Fruit fly (Drosophila melanogaster) whole organism, pupa: ENCODE results near the gene AP-2sigma.

Experiments
- CG10348 ChIP-seq: fragments of 200-800 bp; sonication (Bioruptor generic); IDR thresholded peaks from 2 replicates; pipeline ENCODE4 v1.3.6; 2022; ENCODE audit warnings: missing biosample characterization, missing genetic modification characterization
- CG12605 ChIP-seq: fragments of 200-800 bp; sonication (Bioruptor generic); IDR thresholded peaks from 2 replicates; pipeline ENCODE4 v1.3.6; 2022; ENCODE audit warnings: missing biosample characterization, missing genetic modification characterization
- CG13204 ChIP-seq: fragments of 200-800 bp; sonication (Bioruptor generic); optimal IDR thresholded peaks from 2 replicates; lab custom pipeline; 2018; ENCODE audit warnings: missing biosample characterization, mild to moderate bottlenecking, missing genetic modification characterization, moderate library complexity
- CG14655 ChIP-seq: fragments of 200-800 bp; sonication (Bioruptor generic); optimal IDR thresholded peaks from 3 replicates; lab custom pipeline; 2017; ENCODE audit warnings: mild to moderate bottlenecking, missing biosample characterization, missing genetic modification reagents, missing genetic modification characterization
- CG15710 ChIP-seq: fragments of 200-800 bp; sonication (Bioruptor generic); optimal IDR thresholded peaks from 2 replicates; lab custom pipeline; 2018; ENCODE audit warnings: missing biosample characterization, mild to moderate bottlenecking, missing genetic modification characterization, moderate library complexity
- CG17806 ChIP-seq: fragments of 200-800 bp; sonication (Bioruptor generic); optimal IDR thresholded peaks from 2 replicates; lab custom pipeline; 2018; ENCODE audit warnings: missing biosample characterization, mild to moderate bottlenecking, missing genetic modification characterization, moderate library complexity
- CG32121 ChIP-seq: fragments of 200-800 bp; sonication (Bioruptor generic); IDR thresholded peaks from 2 replicates; pipeline ENCODE4 v1.3.6; 2022; ENCODE audit warnings: missing biosample characterization, missing genetic modification characterization
- CG34367 ChIP-seq: fragments of 200-800 bp; sonication (Bioruptor generic); optimal IDR thresholded peaks from 2 replicates; lab custom pipeline; 2018; ENCODE audit warnings: missing biosample characterization, mild to moderate bottlenecking, missing genetic modification characterization
- CG4496 ChIP-seq: fragments of 200-800 bp; sonication (Bioruptor generic); IDR thresholded peaks from 3 replicates; pipeline ENCODE4 v1.3.6; 2022; ENCODE audit warnings: missing biosample characterization, missing genetic modification characterization
- CG8159 ChIP-seq: fragments of 200-800 bp; sonication (Bioruptor generic); optimal IDR thresholded peaks from 3 replicates; lab custom pipeline; 2018; ENCODE audit warnings: missing biosample characterization, mild to moderate bottlenecking, missing genetic modification characterization, moderate library complexity
- CG8301 ChIP-seq: fragments of 200-800 bp; sonication (Bioruptor generic); optimal IDR thresholded peaks from 2 replicates; lab custom pipeline; 2018; ENCODE audit warnings: missing biosample characterization, mild to moderate bottlenecking, missing genetic modification characterization
- CG9948 ChIP-seq: fragments of 200-800 bp; sonication (Bioruptor generic); optimal IDR thresholded peaks from 2 replicates; lab custom pipeline; 2018; ENCODE audit warnings: missing biosample characterization, mild to moderate bottlenecking, missing genetic modification characterization, moderate library complexity
- D1 ChIP-seq: fragments of 200-800 bp; sonication (Bioruptor generic); optimal IDR thresholded peaks from 2 replicates; lab custom pipeline; 2018; ENCODE audit warnings: missing biosample characterization, mild to moderate bottlenecking, missing genetic modification characterization, moderate library complexity
- EcR ChIP-seq: fragments of 200-800 bp; sonication (Bioruptor generic); optimal IDR thresholded peaks from 3 replicates; lab custom pipeline; 2019; ENCODE audit warnings: missing biosample characterization, missing genetic modification characterization, mild to moderate bottlenecking, moderate library complexity, missing genetic modification reagents
- Ets98B ChIP-seq: fragments of 200-800 bp; sonication (Bioruptor generic); IDR thresholded peaks from 2 replicates; pipeline ENCODE4 v1.3.6; 2022; ENCODE audit warnings: missing biosample characterization, missing genetic modification characterization
- Pif1A ChIP-seq: fragments of 200-800 bp; sonication (Bioruptor generic); optimal IDR thresholded peaks from 3 replicates; lab custom pipeline; 2016; ENCODE audit warnings: missing biosample characterization, missing genetic modification characterization
- Pif1B ChIP-seq: fragments of 200-800 bp; sonication (Bioruptor generic); optimal IDR thresholded peaks from 3 replicates; lab custom pipeline; 2016; ENCODE audit warnings: missing biosample characterization, missing genetic modification characterization
- Snoo ChIP-seq: fragments of 200-800 bp; sonication (Bioruptor generic); optimal IDR thresholded peaks from 3 replicates; lab custom pipeline; 2017; ENCODE audit warnings: missing biosample characterization, mild to moderate bottlenecking, missing genetic modification characterization, inconsistent platforms
- fd96Ca ChIP-seq: fragments of 200-800 bp; sonication (Bioruptor generic); IDR thresholded peaks from 3 replicates; pipeline ENCODE4 v1.3.6; 2022; ENCODE audit warnings: missing biosample characterization, missing genetic modification characterization
- gl ChIP-seq: fragments of 200-800 bp; sonication (Bioruptor generic); optimal IDR thresholded peaks from 2 replicates; lab custom pipeline; 2018; ENCODE audit warnings: missing biosample characterization, mild to moderate bottlenecking, missing genetic modification characterization
- rn ChIP-seq: fragments of 200-800 bp; sonication (Bioruptor generic); IDR thresholded peaks from 2 replicates; pipeline ENCODE4 v1.3.6; 2022; ENCODE audit warnings: missing biosample characterization, missing genetic modification characterization

Gene AP-2sigma

DNA sequence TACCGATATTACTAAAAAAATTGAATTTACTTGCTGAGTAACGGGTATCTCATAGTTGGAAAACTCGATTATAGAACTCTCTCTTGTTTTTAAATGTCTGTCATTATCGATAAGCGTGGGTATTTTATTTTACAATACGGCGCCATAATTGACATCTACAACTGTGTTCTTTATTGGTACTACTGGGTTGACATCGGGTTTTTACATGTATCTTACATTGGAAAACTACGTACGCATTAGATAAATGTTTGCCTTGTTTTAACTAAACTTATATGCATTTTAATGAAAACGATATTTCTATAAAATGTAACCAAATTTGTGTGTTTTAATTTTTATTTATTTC, 25.8 kb upstream of the AP-2sigma start:
- TF ChIP-seq CG8159 (tag; lab: Kevin White, UChicago) (no peak), CG14655 (GFP tag; lab: Kevin White, UChicago) (no peak), fd96Ca (GFP tag; lab: Robert Waterston, UW) (no peak), CG10348 (GFP tag; lab: Robert Waterston, UW) (no peak), EcR (GFP tag; lab: Kevin White, UChicago) (no peak), CG15710 (no peak), CG34367 (no peak), Ets98B (GFP tag; lab: Robert Waterston, UW) (no peak), Snoo (no peak), CG13204 (GFP tag; lab: Kevin White, UChicago) (no peak), Pif1A (GFP tag; lab: Kevin White, UChicago) (no peak), D1 (no peak), gl (tag; lab: Kevin White, UChicago) (no peak), rn (no peak), CG32121 (GFP tag; lab: Robert Waterston, UW) (no peak)

DNA sequence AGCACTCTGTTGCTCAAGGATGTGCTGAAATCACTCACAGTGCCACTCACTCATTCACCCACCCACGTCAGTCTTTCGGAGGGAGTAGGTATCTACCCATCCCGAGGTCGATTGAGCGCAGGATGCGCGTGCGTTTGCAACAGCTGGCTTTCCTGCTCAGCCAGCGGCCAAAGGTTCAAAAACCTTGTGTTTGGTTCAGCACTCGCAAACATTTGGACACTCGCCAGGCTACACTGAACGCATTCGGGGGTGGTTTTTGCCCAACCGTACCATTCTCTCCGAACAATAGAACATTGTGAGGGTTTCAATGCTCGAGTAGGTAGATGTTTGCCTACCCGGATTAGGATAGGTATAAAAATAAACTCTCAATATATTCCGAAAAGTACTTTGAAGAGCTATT, 25.1 kb upstream of the AP-2sigma start:
- 0 out of 2 replicates have a peak, but pooled peaks have one; percentile 20 for TF ChIP-seq Ets98B (GFP tag; lab: Robert Waterston, UW)
- no peak for TF ChIP-seq D1
- peak; percentile 1 for TF ChIP-seq Pif1A (GFP tag; lab: Kevin White, UChicago)
- TF ChIP-seq EcR (GFP tag; lab: Kevin White, UChicago) = peak; percentile 82
- no peak for TF ChIP-seq CG4496
- no peak for TF ChIP-seq fd96Ca (GFP tag; lab: Robert Waterston, UW)

DNA sequence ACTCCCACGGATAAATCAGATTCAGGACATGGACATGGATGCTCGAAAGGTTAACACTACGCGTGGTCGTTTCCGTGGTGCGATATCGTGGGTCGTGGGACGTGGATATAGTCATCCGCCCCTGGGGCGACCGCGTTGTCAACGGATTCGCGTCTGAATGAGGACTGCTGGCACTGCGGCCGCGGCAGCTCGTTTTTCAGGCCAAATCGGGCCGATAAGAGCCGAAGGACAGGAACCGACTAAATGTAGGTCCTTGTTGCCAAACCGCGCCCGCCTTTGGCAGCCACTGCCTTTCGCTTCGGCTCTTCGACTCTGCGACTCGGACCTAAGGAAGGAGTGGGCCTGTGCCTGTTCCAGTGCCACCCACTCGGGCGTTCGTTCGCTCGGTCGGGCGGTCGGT, 24.0 kb upstream of the AP-2sigma start, which contains the start of gene SIFaR:
SIFaR (minus strand) TSS at position 166 of the 400 bp plus-strand sequence.
- TF ChIP-seq CG13204 (GFP tag; lab: Kevin White, UChicago) = no peak
- TF ChIP-seq CG32121 (GFP tag; lab: Robert Waterston, UW) = no peak
- no peak for TF ChIP-seq CG14655 (GFP tag; lab: Kevin White, UChicago)
- TF ChIP-seq CG4496 = no peak
- no peak for TF ChIP-seq CG9948
- no peak for TF ChIP-seq Pif1A (GFP tag; lab: Kevin White, UChicago)
- no peak for TF ChIP-seq gl (tag; lab: Kevin White, UChicago)
- no peak for TF ChIP-seq CG15710
- no peak for TF ChIP-seq Pif1B (GFP tag; lab: Kevin White, UChicago)
- no peak for TF ChIP-seq D1
- TF ChIP-seq CG17806 (tag; lab: Kevin White, UChicago) = no peak

DNA sequence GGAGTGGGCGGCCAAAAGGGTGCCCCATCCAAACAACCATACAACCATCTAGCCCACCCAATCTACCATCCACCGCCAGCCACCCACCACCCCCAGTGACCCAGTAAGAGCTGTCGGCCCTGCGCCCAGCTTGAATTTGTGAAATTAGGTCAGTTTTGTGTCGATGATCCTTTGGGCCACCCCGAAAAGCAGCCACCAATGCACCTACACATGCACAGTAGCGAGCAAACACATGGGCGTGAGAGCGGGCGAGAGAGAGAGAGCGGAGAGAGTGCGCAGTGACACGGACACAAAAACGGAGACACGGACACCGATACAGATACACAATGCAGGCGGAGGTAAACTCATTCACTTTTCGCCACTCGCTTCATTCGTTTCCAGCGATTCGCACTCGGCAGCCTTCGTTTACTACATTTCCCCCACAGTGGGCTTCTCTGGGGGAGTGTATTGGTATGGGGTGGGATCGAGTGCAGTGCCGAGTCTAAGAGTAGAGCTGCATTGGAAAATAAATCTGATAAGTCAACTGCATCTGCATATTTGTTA, 19.3 kb upstream of the AP-2sigma start:
- TF ChIP-seq CG8301 (tag; lab: Kevin White, UChicago) (no peak), EcR (GFP tag; lab: Kevin White, UChicago) (peak; percentile 85), gl (tag; lab: Kevin White, UChicago) (no peak), CG12605 (GFP tag; lab: Robert Waterston, UW) (no peak), CG9948 (no peak), CG34367 (no peak), CG10348 (GFP tag; lab: Robert Waterston, UW) (no peak), rn (no peak)

DNA sequence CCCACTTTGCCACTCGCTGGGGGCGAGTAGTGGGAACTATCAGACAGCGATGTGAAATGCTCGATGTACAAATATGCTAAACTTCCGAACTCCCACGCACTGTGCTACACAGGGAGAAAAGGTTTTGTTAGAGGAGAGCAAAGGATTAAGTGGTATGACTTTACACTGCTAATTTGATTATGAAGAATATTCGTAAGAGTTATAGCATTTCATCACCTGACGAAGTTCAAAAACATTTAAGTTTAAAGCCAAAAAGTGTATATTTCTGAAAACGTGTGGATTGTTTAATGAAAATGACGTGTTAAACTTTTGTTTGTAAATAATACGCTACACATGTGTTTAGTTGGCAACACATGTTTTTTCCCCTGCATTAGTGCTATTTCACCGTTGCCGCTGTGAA, 18.6 kb upstream of the AP-2sigma start:
- TF ChIP-seq CG17806 (tag; lab: Kevin White, UChicago) (no peak), CG10348 (GFP tag; lab: Robert Waterston, UW) (no peak), Pif1A (GFP tag; lab: Kevin White, UChicago) (no peak), CG9948 (no peak), rn (no peak), Pif1B (GFP tag; lab: Kevin White, UChicago) (no peak), CG14655 (GFP tag; lab: Kevin White, UChicago) (no peak), Snoo (no peak), CG34367 (no peak), CG32121 (GFP tag; lab: Robert Waterston, UW) (no peak), D1 (no peak), CG4496 (no peak)

DNA sequence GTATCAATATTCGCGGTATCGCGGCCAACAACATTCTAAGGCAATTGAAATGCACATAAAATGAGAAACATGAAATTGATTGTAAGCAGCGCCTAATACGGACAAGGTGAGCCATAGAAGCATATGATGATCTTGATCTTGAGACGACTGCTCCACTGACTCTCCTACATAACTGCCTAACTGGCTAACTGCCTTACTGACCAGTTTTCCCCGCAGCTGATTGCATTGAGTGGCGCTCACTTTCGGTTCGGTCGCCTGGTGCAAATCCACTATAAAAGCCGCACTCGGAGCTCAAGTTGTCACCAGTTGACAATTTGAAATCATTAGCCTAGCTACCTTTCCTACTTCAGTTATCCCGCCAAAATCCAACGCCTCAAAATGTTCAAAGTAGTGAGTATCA, 13.0 kb upstream of the AP-2sigma start, which contains the start of gene CG17298:
CG17298 (plus strand) TSS at position 301 of the 400 bp plus-strand sequence.
- TF ChIP-seq CG34367 (no peak), Ets98B (GFP tag; lab: Robert Waterston, UW) (no peak), CG15710 (no peak), rn (no peak), EcR (GFP tag; lab: Kevin White, UChicago) (no peak), gl (tag; lab: Kevin White, UChicago) (no peak), CG32121 (GFP tag; lab: Robert Waterston, UW) (no peak), Pif1B (GFP tag; lab: Kevin White, UChicago) (no peak)

DNA sequence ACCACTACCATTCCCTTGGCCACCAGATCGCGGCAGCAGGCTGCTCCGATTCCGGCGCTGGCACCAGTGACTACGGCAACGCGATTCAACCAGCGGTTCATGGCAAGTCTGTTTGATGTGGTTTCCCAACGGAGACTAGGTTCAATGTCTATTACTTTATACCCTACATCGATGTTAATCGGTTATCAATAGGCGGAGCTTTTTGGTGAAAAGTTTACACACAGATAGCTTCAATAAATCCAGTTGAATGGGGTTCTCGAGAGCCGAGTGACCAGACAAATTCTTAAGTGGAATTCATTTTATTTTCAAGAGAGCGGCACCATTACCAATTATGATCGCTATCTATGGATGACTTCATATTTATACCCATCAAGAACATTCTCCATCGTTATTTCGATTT, 6.2 kb upstream of the AP-2sigma start, which contains the start of gene CG3301:
CG3301 (minus strand) TSS at position 139 of the 400 bp plus-strand sequence.
- TF ChIP-seq D1 = no peak
- no peak for TF ChIP-seq CG34367
